Fruit fly (Drosophila melanogaster) whole organism, wandering third instar larva: ENCODE measurements around the gene CG6282.

ENCODE experiments used
- Abd-B ChIP-seq: fragments of >200 bp; optimal IDR thresholded peaks from 2 replicates; lab custom pipeline; 2017; ENCODE audit warnings: missing biosample characterization, missing genetic modification characterization
- CG9705 ChIP-seq: fragments of 200-800 bp; sonication (Bioruptor generic); optimal IDR thresholded peaks from 2 replicates; lab custom pipeline; 2018; ENCODE audit warnings: missing biosample characterization, mild to moderate bottlenecking, missing genetic modification characterization
- CrebA ChIP-seq: fragments of 200-800 bp; sonication (Bioruptor generic); optimal IDR thresholded peaks from 2 replicates; lab custom pipeline; 2016; ENCODE audit warnings: missing biosample characterization, mild to moderate bottlenecking, missing genetic modification characterization, borderline replicate concordance
- Dfd ChIP-seq: fragments of >200 bp; optimal IDR thresholded peaks from 2 replicates; lab custom pipeline; 2017; ENCODE audit warnings: missing biosample characterization, missing genetic modification characterization
- Jra ChIP-seq: sonication (Bioruptor generic); optimal IDR thresholded peaks from 2 replicates; lab custom pipeline; 2016; ENCODE audit warnings: missing biosample characterization, missing genetic modification characterization
- Myc ChIP-seq: fragments of >200 bp; optimal IDR thresholded peaks from 2 replicates; lab custom pipeline; 2017
- OdsH ChIP-seq: fragments of 200-800 bp; sonication (Bioruptor generic); optimal IDR thresholded peaks from 2 replicates; lab custom pipeline; 2016; ENCODE audit warnings: missing biosample characterization, mild to moderate bottlenecking, missing genetic modification characterization
- br ChIP-seq: fragments of 200-800 bp; sonication (Bioruptor generic); optimal IDR thresholded peaks from 2 replicates; lab custom pipeline; 2016; ENCODE audit warnings: missing biosample characterization, missing genetic modification characterization
- dmrt93B ChIP-seq: fragments of 200-800 bp; sonication (Bioruptor generic); optimal IDR thresholded peaks from 2 replicates; lab custom pipeline; 2018; ENCODE audit warnings: missing biosample characterization, mild to moderate bottlenecking, missing genetic modification characterization
- h ChIP-seq: fragments of 200-800 bp; sonication (Bioruptor generic); optimal IDR thresholded peaks from 3 replicates; lab custom pipeline; 2016; ENCODE audit warnings: missing biosample characterization, mild to moderate bottlenecking, missing genetic modification characterization
- lola ChIP-seq: fragments of >200 bp; optimal IDR thresholded peaks from 2 replicates; lab custom pipeline; 2017; ENCODE audit warnings: missing biosample characterization, missing genetic modification characterization
- pan ChIP-seq: fragments of >200 bp; optimal IDR thresholded peaks from 2 replicates; lab custom pipeline; 2017
- psq ChIP-seq: fragments of 200-800 bp; sonication (Bioruptor generic); optimal IDR thresholded peaks from 3 replicates; lab custom pipeline; 2017; ENCODE audit warnings: missing biosample characterization, mild to moderate bottlenecking, missing genetic modification characterization, moderate library complexity
- usp ChIP-seq: fragments of >200 bp; optimal IDR thresholded peaks from 2 replicates; lab custom pipeline; 2017; ENCODE audit warnings: missing biosample characterization, missing genetic modification characterization

- TF ChIP-seq pan (lab: Kevin White, UChicago) (no peak), h (GFP tag; lab: Kevin White, UChicago) (peak; percentile 22), Dfd (GFP tag; lab: Kevin White, UChicago) (no peak), Myc (lab: Kevin White, UChicago) (no peak), OdsH (no peak), lola (GFP tag; lab: Kevin White, UChicago) (no peak), CG9705 (GFP tag; lab: Kevin White, UChicago) (no peak), Abd-B (no peak), Jra (no peak), CrebA (no peak), psq (GFP tag; lab: Kevin White, UChicago) (no peak), dmrt93B (GFP tag; lab: Kevin White, UChicago) (no peak), br (GFP tag; lab: Kevin White, UChicago) (no peak), usp (GFP tag; lab: Kevin White, UChicago) (no peak)
These were observed 26.0 kb upstream of the CG6282 start for dm6 chr3L:8578470-8578869.
